Worm (Caenorhabditis elegans): ENCODE results near the gene cyp-34A2.

The cyp-34A2 gene

ce11 chrV:15306745-15307144 lies 15.8 kb upstream of the cyp-34A2 start, which contains the start of gene T26H8.4:
Gene T26H8.4, minus strand, starts transcription at chrV:15306845.
- TF ChIP-seq nhr-19 (GFP tag; conservative IDR thresholded peaks at IDR 0.05) (no peak), pax-3 (tag; optimal IDR thresholded peaks at IDR 0.05) (peak; percentile 66)

ce11 chrV:15305502-15305901 lies 14.6 kb upstream of the cyp-34A2 start, which contains the start of gene T26H8.5:
Gene T26H8.5, minus strand, starts transcription at chrV:15305602.
- no peak for TF ChIP-seq nhr-28 (tag; optimal IDR thresholded peaks at IDR 0.05)
- TF ChIP-seq pax-3 (tag; optimal IDR thresholded peaks at IDR 0.05): peak; percentile 46

ce11 chrV:15303625-15304024 lies 12.7 kb upstream of the cyp-34A2 start, which contains the start of gene srx-48:
Gene srx-48, minus strand, starts transcription at chrV:15303725.
- TF ChIP-seq nhr-47 (tag; optimal IDR thresholded peaks at IDR 0.05) (no peak), pax-3 (tag; optimal IDR thresholded peaks at IDR 0.05) (peak; percentile 67), ceh-88 (GFP tag; IDR thresholded peaks at IDR 0.05) (no peak), elt-3 (tag; optimal IDR thresholded peaks at IDR 0.05) (no peak), skn-1 (tag; optimal IDR thresholded peaks at IDR 0.05) (no peak)

- TF ChIP-seq ztf-4 (tag; optimal IDR thresholded peaks at IDR 0.05): no peak
- no peak for TF ChIP-seq tbx-2 (tag; optimal IDR thresholded peaks at IDR 0.05)
- no peak for TF ChIP-seq efl-1 (optimal IDR thresholded peaks at IDR 0.05)
- TF ChIP-seq efl-1 (GFP tag; optimal IDR thresholded peaks at IDR 0.05 in 1 of 2): peak in 1 of 2 experiments; percentile 37
- no peak for TF ChIP-seq egl-13 (tag; optimal IDR thresholded peaks at IDR 0.05)
- no peak for TF ChIP-seq dsc-1 (tag; optimal IDR thresholded peaks at IDR 0.05)
- TF ChIP-seq unc-30 (tag; optimal IDR thresholded peaks at IDR 0.05): no peak
- no peak for TF ChIP-seq fkh-10 (GFP tag; optimal IDR thresholded peaks at IDR 0.05)
- TF ChIP-seq skn-1 (tag; optimal IDR thresholded peaks at IDR 0.05): no peak
- peak; percentile 90 for TF ChIP-seq pqm-1 (tag; optimal IDR thresholded peaks at IDR 0.05)
- no peak for TF ChIP-seq ztf-11 (tag; optimal IDR thresholded peaks at IDR 0.05)
- TF ChIP-seq nhr-90 (tag; optimal IDR thresholded peaks at IDR 0.05; ENCODE audit: poor library complexity): peak; percentile 19
- TF ChIP-seq nhr-20 (tag; optimal IDR thresholded peaks at IDR 0.05): peak; percentile 52
- no peak for TF ChIP-seq elt-3 (tag; optimal IDR thresholded peaks at IDR 0.05)
- TF ChIP-seq snpc-4 (tag; optimal IDR thresholded peaks at IDR 0.05): no peak
- no peak for TF ChIP-seq lin-13 (GFP tag; optimal IDR thresholded peaks at IDR 0.05)
- TF ChIP-seq ama-1 (optimal IDR thresholded peaks at IDR 0.05): no peak
- peak; percentile 75 for TF ChIP-seq jun-1 (tag; optimal IDR thresholded peaks at IDR 0.05)
- peak; percentile 30 for TF ChIP-seq nhr-71 (tag; optimal IDR thresholded peaks at IDR 0.05)
- TF ChIP-seq blmp-1 (tag; optimal IDR thresholded peaks at IDR 0.05): no peak
- TF ChIP-seq elt-2 (tag; optimal IDR thresholded peaks at IDR 0.05): peak; percentile 100
- peak; percentile 88 for TF ChIP-seq pax-3 (tag; optimal IDR thresholded peaks at IDR 0.05)
- no peak for TF ChIP-seq mep-1 (tag; optimal IDR thresholded peaks at IDR 0.05)
- peak; percentile 83 for TF ChIP-seq tlp-1 (tag; optimal IDR thresholded peaks at IDR 0.05)
Measured at ce11 chrV:15298597-15298996, 7.7 kb upstream of the cyp-34A2 start, which contains the start of gene cpr-3. Gene cpr-3, minus strand, starts transcription at chrV:15298700.

ce11 chrV:15293865-15294264 lies 3.0 kb upstream of the cyp-34A2 start, which contains the start of gene str-96:
Gene str-96, minus strand, starts transcription at chrV:15293965.
- TF ChIP-seq nhr-77 (tag; optimal IDR thresholded peaks at IDR 0.05) (no peak), ceh-8 (GFP tag; optimal IDR thresholded peaks at IDR 0.05) (peak; percentile 86), fkh-8 (tag; optimal IDR thresholded peaks at IDR 0.05) (peak; percentile 32)

ce11 chrV:15287856-15288255 lies 3.0 kb downstream of the cyp-34A2 start, which contains the start of gene cyp-34A1:
Gene cyp-34A1, minus strand, starts transcription at chrV:15287956.
- TF ChIP-seq egl-13 (tag; optimal IDR thresholded peaks at IDR 0.05) (no peak), nhr-76 (tag; optimal IDR thresholded peaks at IDR 0.05) (no peak), dpl-1 (GFP tag; optimal IDR thresholded peaks at IDR 0.05) (no peak), ceh-88 (GFP tag; IDR thresholded peaks at IDR 0.05) (no peak), snpc-4 (tag; optimal IDR thresholded peaks at IDR 0.05) (no peak), ceh-8 (GFP tag; optimal IDR thresholded peaks at IDR 0.05) (no peak), Y116A8C.19 (tag; optimal IDR thresholded peaks at IDR 0.05; ENCODE audit: borderline replicate concordance) (no peak), zip-4 (GFP tag; optimal IDR thresholded peaks at IDR 0.05) (no peak), C16A3.4 (tag; optimal IDR thresholded peaks at IDR 0.05) (no peak), pax-3 (tag; optimal IDR thresholded peaks at IDR 0.05) (no peak), nhr-77 (tag; optimal IDR thresholded peaks at IDR 0.05) (no peak), grh-1 (GFP tag; IDR thresholded peaks at IDR 0.05) (no peak)
